Worm (Caenorhabditis elegans) whole organism, L1 larva: ENCODE measurements around the gene C25H3.17.

Experiments used
- F16B12.6 ChIP-seq: fragments of 150-350 bp; optimal IDR thresholded peaks from 2 replicates; lab custom pipeline; 2014; ENCODE audit warnings: missing biosample characterization, missing genetic modification characterization
- aha-1 ChIP-seq: fragments of 150-350 bp; optimal IDR thresholded peaks from 2 replicates; lab custom pipeline; 2014; ENCODE audit warnings: missing biosample characterization, missing genetic modification characterization
- alr-1 ChIP-seq: fragments of 200-800 bp; sonication (Bioruptor generic); optimal IDR thresholded peaks from 2 replicates; lab custom pipeline; 2018; ENCODE audit warnings: borderline replicate concordance, mild to moderate bottlenecking, missing genetic modification characterization, missing compliant biosample characterization
- ama-1 ChIP-seq: fragments of 150-350 bp; optimal IDR thresholded peaks from 2 replicates; lab custom pipeline; 2014
- ceh-63 ChIP-seq: fragments of 200-800 bp; sonication (Bioruptor generic); optimal IDR thresholded peaks from 2 replicates; lab custom pipeline; 2018; ENCODE audit warnings: mild to moderate bottlenecking, missing genetic modification characterization, missing compliant biosample characterization
- ceh-82 ChIP-seq, 3 experiments: fragments of 150-350 bp in 1 of 3; sonication (generic microtip) in 2 of 3; optimal IDR thresholded peaks; 2 replicates each; lab custom pipeline; 2014 to 2017; ENCODE audit warnings: missing biosample characterization in 3 of 3, missing genetic modification characterization in 3 of 3
- ceh-88 ChIP-seq: fragments of 200-800 bp; sonication (Bioruptor generic); IDR thresholded peaks from 2 replicates; pipeline ENCODE4 v1.3.6; 2022; ENCODE audit warnings: missing genetic modification characterization, missing compliant biosample characterization
- ceh-90 ChIP-seq: sonication (generic microtip); optimal IDR thresholded peaks from 2 replicates; lab custom pipeline; 2016; ENCODE audit warnings: missing genetic modification characterization, missing compliant biosample characterization
- ces-1 ChIP-seq: fragments of 150-350 bp; optimal IDR thresholded peaks from 2 replicates; lab custom pipeline; 2014; ENCODE audit warnings: missing biosample characterization, missing genetic modification reagents, missing genetic modification characterization
- dpl-1 ChIP-seq, 3 experiments: fragments of 150-350 bp in 2 of 3; sonication (generic microtip) in 1 of 3; optimal IDR thresholded peaks; 2 replicates each; lab custom pipeline; 2014 to 2017; ENCODE audit warnings: missing biosample characterization in 3 of 3, missing genetic modification characterization in 3 of 3, missing genetic modification reagents in 3 of 3
- efl-1 ChIP-seq, 4 experiments: fragments of 150-350 bp; optimal IDR thresholded peaks in 3 of 4; peaks in 1 of 4; 1 replicate in 1 of 4; 2 replicates in 3 of 4; lab custom pipeline; 2014; ENCODE audit warnings: missing biosample characterization in 2 of 4, missing genetic modification characterization in 2 of 4, missing genetic modification reagents in 2 of 4
- efl-3 ChIP-seq: fragments of 200-800 bp; sonication (Bioruptor generic); optimal IDR thresholded peaks from 2 replicates; lab custom pipeline; 2018; ENCODE audit warnings: mild to moderate bottlenecking, missing genetic modification characterization, missing compliant biosample characterization
- elt-2 ChIP-seq: sonication (generic microtip); optimal IDR thresholded peaks from 2 replicates; lab custom pipeline; 2016; ENCODE audit warnings: missing genetic modification characterization, mild to moderate bottlenecking, inconsistent platforms, missing compliant biosample characterization, missing genetic modification reagents
- elt-3 ChIP-seq, 6 experiments: fragments of 150-350 bp in 1 of 6; sonication (generic microtip); optimal IDR thresholded peaks; 2 replicates each; lab custom pipeline; 2017 to 2018; ENCODE audit warnings: missing biosample characterization in 6 of 6, missing genetic modification characterization in 6 of 6, inconsistent platforms in 1 of 6
- ets-5 ChIP-seq: fragments of 200-800 bp; sonication (Bioruptor generic); IDR thresholded peaks from 2 replicates; pipeline ENCODE4 v1.3.6; 2022; ENCODE audit warnings: missing genetic modification characterization, missing compliant biosample characterization
- fkh-10 ChIP-seq: sonication (generic microtip); optimal IDR thresholded peaks from 2 replicates; lab custom pipeline; 2017; ENCODE audit warnings: missing biosample characterization, missing genetic modification reagents, missing genetic modification characterization
- fkh-4 ChIP-seq: sonication (generic microtip); optimal IDR thresholded peaks from 2 replicates; lab custom pipeline; 2016; ENCODE audit warnings: missing compliant biosample characterization, missing genetic modification characterization, borderline replicate concordance
- fkh-8 ChIP-seq: sonication (generic microtip); optimal IDR thresholded peaks from 2 replicates; lab custom pipeline; 2016; ENCODE audit warnings: mild to moderate bottlenecking, missing genetic modification characterization, missing compliant biosample characterization
- fos-1 ChIP-seq: fragments of 150-350 bp; optimal IDR thresholded peaks from 2 replicates; lab custom pipeline; 2014; ENCODE audit warnings: missing biosample characterization, missing genetic modification characterization
- grh-1 ChIP-seq: fragments of 200-800 bp; sonication (Bioruptor generic); IDR thresholded peaks from 2 replicates; pipeline ENCODE4 v1.3.6; 2022; ENCODE audit warnings: missing genetic modification reagents, missing genetic modification characterization, missing compliant biosample characterization
- hpl-2 ChIP-seq: fragments of 150-350 bp; optimal IDR thresholded peaks from 2 replicates; lab custom pipeline; 2014; ENCODE audit warnings: missing biosample characterization, missing genetic modification reagents, missing genetic modification characterization
- isw-1 ChIP-seq: fragments of 200-800 bp; sonication (Bioruptor generic); IDR thresholded peaks from 2 replicates; pipeline ENCODE4 v1.3.6; 2022; ENCODE audit warnings: missing genetic modification characterization, missing compliant biosample characterization
- jun-1 ChIP-seq: fragments of 150-350 bp; optimal IDR thresholded peaks from 2 replicates; lab custom pipeline; 2014; ENCODE audit warnings: missing biosample characterization, missing genetic modification reagents, missing genetic modification characterization
- lin-13 ChIP-seq: fragments of 150-350 bp; optimal IDR thresholded peaks from 2 replicates; lab custom pipeline; 2014; ENCODE audit warnings: missing biosample characterization, missing genetic modification reagents, missing genetic modification characterization
- lin-39 ChIP-seq: fragments of 150-350 bp; optimal IDR thresholded peaks from 2 replicates; lab custom pipeline; 2014; ENCODE audit warnings: missing biosample characterization, missing genetic modification reagents, missing genetic modification characterization
- lir-3 ChIP-seq: sonication (generic microtip); optimal IDR thresholded peaks from 2 replicates; lab custom pipeline; 2016; ENCODE audit warnings: mild to moderate bottlenecking, missing genetic modification characterization, moderate library complexity, missing compliant biosample characterization; ENCODE audit not compliant: poor library complexity
- mdl-1 ChIP-seq, 2 experiments: fragments of 150-350 bp; optimal IDR thresholded peaks; 2 replicates each; lab custom pipeline; 2014 to 2017; ENCODE audit warnings: missing biosample characterization in 2 of 2, missing genetic modification characterization in 2 of 2, inconsistent platforms in 1 of 2
- mef-2 ChIP-seq: fragments of 150-350 bp; optimal IDR thresholded peaks from 2 replicates; lab custom pipeline; 2014; ENCODE audit warnings: missing biosample characterization, missing genetic modification characterization
- nhr-12 ChIP-seq: sonication (generic microtip); optimal IDR thresholded peaks from 2 replicates; lab custom pipeline; 2017; ENCODE audit warnings: missing biosample characterization, missing genetic modification characterization
- nhr-237 ChIP-seq: fragments of 150-350 bp; optimal IDR thresholded peaks from 2 replicates; lab custom pipeline; 2014; ENCODE audit warnings: missing biosample characterization, missing genetic modification characterization
- nhr-47 ChIP-seq: sonication (generic microtip); optimal IDR thresholded peaks from 2 replicates; lab custom pipeline; 2016; ENCODE audit warnings: mild to moderate bottlenecking, missing genetic modification characterization, moderate library complexity, missing compliant biosample characterization
- nhr-71 ChIP-seq: sonication (generic microtip); optimal IDR thresholded peaks from 2 replicates; lab custom pipeline; 2016; ENCODE audit warnings: mild to moderate bottlenecking, missing genetic modification characterization, moderate library complexity, missing compliant biosample characterization
- nhr-76 ChIP-seq: sonication (generic microtip); optimal IDR thresholded peaks from 2 replicates; lab custom pipeline; 2017; ENCODE audit warnings: missing biosample characterization, missing genetic modification characterization
- nhr-77 ChIP-seq: fragments of 150-350 bp; optimal IDR thresholded peaks from 2 replicates; lab custom pipeline; 2014; ENCODE audit warnings: missing biosample characterization, missing genetic modification characterization
- nhr-90 ChIP-seq: sonication (generic microtip); optimal IDR thresholded peaks from 2 replicates; lab custom pipeline; 2016; ENCODE audit warnings: mild to moderate bottlenecking, missing genetic modification characterization, missing compliant biosample characterization; ENCODE audit not compliant: poor library complexity
- pax-3 ChIP-seq: fragments of 200-800 bp; sonication (Bioruptor generic); optimal IDR thresholded peaks from 2 replicates; lab custom pipeline; 2018; ENCODE audit warnings: mild to moderate bottlenecking, missing genetic modification characterization, moderate library complexity, missing compliant biosample characterization
- rnt-1 ChIP-seq: sonication (generic microtip); optimal IDR thresholded peaks from 2 replicates; lab custom pipeline; 2016; ENCODE audit warnings: mild to moderate bottlenecking, missing genetic modification characterization, moderate library complexity, missing compliant biosample characterization
- sptf-1 ChIP-seq: fragments of 150-350 bp; optimal IDR thresholded peaks from 2 replicates; lab custom pipeline; 2014; ENCODE audit warnings: missing biosample characterization, missing genetic modification characterization
- tlp-1 ChIP-seq: fragments of 150-350 bp; optimal IDR thresholded peaks from 2 replicates; lab custom pipeline; 2014; ENCODE audit warnings: missing biosample characterization, missing genetic modification characterization
- unc-30 ChIP-seq: sonication (generic microtip); optimal IDR thresholded peaks from 2 replicates; lab custom pipeline; 2017; ENCODE audit warnings: missing biosample characterization, missing genetic modification characterization
- unc-86 ChIP-seq: sonication (generic microtip); optimal IDR thresholded peaks from 2 replicates; lab custom pipeline; 2016; ENCODE audit warnings: missing genetic modification characterization, missing compliant biosample characterization
- xbp-1 ChIP-seq: sonication (generic microtip); optimal IDR thresholded peaks from 2 replicates; lab custom pipeline; 2016; ENCODE audit warnings: missing genetic modification characterization, missing compliant biosample characterization
- zip-4 ChIP-seq: fragments of 200-800 bp; sonication (Bioruptor generic); optimal IDR thresholded peaks from 2 replicates; lab custom pipeline; 2018; ENCODE audit warnings: mild to moderate bottlenecking, missing genetic modification characterization, moderate library complexity, missing compliant biosample characterization
- ztf-11 ChIP-seq, 2 experiments: sonication (generic microtip); optimal IDR thresholded peaks; 2 replicates each; lab custom pipeline; 2016 to 2017; ENCODE audit warnings: missing genetic modification characterization in 2 of 2, missing biosample characterization in 1 of 2, missing compliant biosample characterization in 1 of 2
- ztf-4 ChIP-seq: fragments of 150-350 bp; optimal IDR thresholded peaks from 2 replicates; lab custom pipeline; 2014; ENCODE audit warnings: missing biosample characterization, missing genetic modification characterization

Gene C25H3.17

DNA sequence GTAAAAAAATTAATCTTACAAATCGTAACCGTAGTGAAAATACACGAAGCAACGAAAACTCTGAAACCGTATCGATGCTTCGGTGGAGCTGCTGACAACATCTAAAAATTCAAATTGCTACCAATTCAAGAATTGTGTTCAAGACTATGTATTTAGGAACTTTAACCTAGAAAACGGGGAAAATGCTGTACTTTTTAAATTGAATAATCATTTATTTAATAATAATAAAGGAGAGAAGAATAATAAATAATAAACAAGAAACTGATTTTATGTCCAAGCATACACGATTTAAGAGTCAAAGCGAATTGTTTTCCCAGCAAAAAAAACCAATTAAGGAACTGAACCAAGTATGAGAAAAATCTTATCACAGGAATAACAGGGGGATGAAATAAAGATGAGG is at the start of gene C25H3.17:
TSS of gene C25H3.17 (minus strand) at position 101 of the 400 bp plus-strand sequence.
- TF ChIP-seq elt-3 (tag; optimal IDR thresholded peaks at IDR 0.05; lab: Kevin White, UChicago), result no peak
- no peak for TF ChIP-seq ceh-63
- no peak for TF ChIP-seq hpl-2 (GFP tag; lab: Kevin White, UChicago)
- TF ChIP-seq ces-1 (GFP tag; lab: Kevin White, UChicago), result no peak
- no peak for TF ChIP-seq aha-1
- TF ChIP-seq ceh-88, result no peak
- TF ChIP-seq nhr-12, result no peak
- TF ChIP-seq unc-86 (tag; lab: Kevin White, UChicago), result no peak
- no peak for TF ChIP-seq ets-5 (GFP tag; lab: Robert Waterston, UW)
- TF ChIP-seq mdl-1 (tag; optimal IDR thresholded peaks at IDR 0.05; lab: Kevin White, UChicago), result no peak
- TF ChIP-seq, all 84 proteins: peak for 0

DNA sequence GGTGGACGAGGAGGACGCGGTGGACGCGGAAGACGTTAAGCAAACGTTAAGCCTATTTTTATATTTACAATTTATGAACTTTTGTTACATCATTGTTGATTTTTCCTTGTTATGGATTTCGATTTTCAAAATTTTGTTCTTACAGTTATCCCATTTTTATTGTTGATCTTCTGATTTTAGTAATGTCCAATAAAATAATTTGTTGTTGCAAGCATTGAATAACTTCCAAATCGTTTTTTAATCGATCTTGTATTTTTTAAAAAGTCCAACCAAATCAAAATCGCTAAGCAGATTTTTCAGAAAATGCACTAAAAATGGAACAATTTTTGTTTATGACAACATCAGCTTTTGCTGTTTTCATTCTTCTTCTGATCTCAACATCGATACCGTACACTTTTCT is 48.4 kb upstream of the C25H3.17 start, which contains the start of gene zipt-3:
TSS of gene zipt-3 (plus strand) at position 301 of the 400 bp plus-strand sequence.
- no peak for TF ChIP-seq elt-3 (tag; optimal IDR thresholded peaks at IDR 0.05; lab: Kevin White, UChicago)
- no peak for TF ChIP-seq nhr-47 (tag; lab: Kevin White, UChicago)
- no peak for TF ChIP-seq efl-3 (GFP tag; lab: Kevin White, UChicago)
- TF ChIP-seq xbp-1, result no peak
- TF ChIP-seq dpl-1 (GFP tag; optimal IDR thresholded peaks at IDR 0.05; lab: Kevin White, UChicago), result no peak
- no peak for TF ChIP-seq ceh-88
- TF ChIP-seq lir-3 (tag; lab: Kevin White, UChicago), result no peak
- TF ChIP-seq ztf-4 (tag; lab: Kevin White, UChicago), result no peak
- no peak for TF ChIP-seq ceh-90 (tag; lab: Kevin White, UChicago)
- TF ChIP-seq F16B12.6 (tag; lab: Kevin White, UChicago), result no peak
- no peak for TF ChIP-seq isw-1 (GFP tag; lab: Robert Waterston, UW)
- TF ChIP-seq mef-2, result no peak
- no peak for TF ChIP-seq jun-1 (tag; lab: Kevin White, UChicago)
- TF ChIP-seq zip-4 (GFP tag; lab: Kevin White, UChicago), result no peak
- no peak for TF ChIP-seq rnt-1 (tag; lab: Kevin White, UChicago)
- no peak for TF ChIP-seq nhr-77
- TF ChIP-seq nhr-12, result no peak
- no peak for TF ChIP-seq nhr-237 (tag; lab: Kevin White, UChicago)
- TF ChIP-seq, all 84 proteins: peak for 0

ce11 chrII:5715745-5716357 is 46.4 kb upstream of the C25H3.17 start, which contains the start of the genes C18A3.10 and C18A3.3:
Gene C18A3.10, minus strand, starts transcription at chrII:5715845.
Gene C18A3.3, plus strand, starts transcription at chrII:5716307.
- TF ChIP-seq efl-1 (optimal IDR thresholded peaks at IDR 0.05; lab: Kevin White, UChicago) (no peak), efl-1 (GFP tag; optimal IDR thresholded peaks at IDR 0.05 in 1 of 2; lab: Kevin White, UChicago) (peak in 1 of 2 experiments; percentile 7), nhr-76 (tag; lab: Kevin White, UChicago) (no peak), ets-5 (GFP tag; lab: Robert Waterston, UW) (no peak), elt-2 (tag; lab: Kevin White, UChicago) (no peak), sptf-1 (tag; lab: Kevin White, UChicago) (no peak), lin-39 (tag; lab: Kevin White, UChicago) (no peak), ztf-11 (tag; optimal IDR thresholded peaks at IDR 0.05; lab: Kevin White, UChicago) (no peak), tlp-1 (tag; lab: Kevin White, UChicago) (no peak), lin-13 (GFP tag; lab: Kevin White, UChicago) (no peak), nhr-71 (tag; lab: Kevin White, UChicago) (no peak), nhr-77 (no peak), rnt-1 (tag; lab: Kevin White, UChicago) (no peak), dpl-1 (GFP tag; optimal IDR thresholded peaks at IDR 0.05; lab: Kevin White, UChicago) (peak in 1 of 3 experiments; percentile 14), fos-1 (no peak), ztf-4 (tag; lab: Kevin White, UChicago) (no peak)

ce11 chrII:5714807-5715206 is 45.3 kb upstream of the C25H3.17 start, which contains the start of the genes tiar-1 and lelo-4:
Gene tiar-1, minus strand, starts transcription at chrII:5714823.
Gene lelo-4, plus strand, starts transcription at chrII:5714924.
- TF ChIP-seq ces-1 (GFP tag; lab: Kevin White, UChicago) (no peak), alr-1 (tag; lab: Kevin White, UChicago) (no peak), nhr-90 (tag; lab: Kevin White, UChicago) (peak; percentile 19), fkh-10 (GFP tag; lab: Kevin White, UChicago) (no peak), zip-4 (GFP tag; lab: Kevin White, UChicago) (no peak), ama-1 (lab: Kevin White, UChicago) (no peak), unc-30 (no peak), mdl-1 (tag; optimal IDR thresholded peaks at IDR 0.05; lab: Kevin White, UChicago) (peak in 1 of 2 experiments; percentile 3), F16B12.6 (tag; lab: Kevin White, UChicago) (peak; percentile 57), ets-5 (GFP tag; lab: Robert Waterston, UW) (no peak), fkh-4 (tag; lab: Kevin White, UChicago) (no peak), pax-3 (tag; lab: Kevin White, UChicago) (no peak), grh-1 (no peak), fkh-8 (tag; lab: Kevin White, UChicago) (peak; percentile 44), isw-1 (GFP tag; lab: Robert Waterston, UW) (peak; percentile 50), lin-39 (tag; lab: Kevin White, UChicago) (no peak), ceh-82 (tag; optimal IDR thresholded peaks at IDR 0.05; lab: Kevin White, UChicago) (peak in 2 of 3 experiments; percentile 32 to 69)
